Worm (Caenorhabditis elegans) whole organism, late embryonic: ENCODE measurements around the gene hyl-2.

ENCODE experiments used
- C08G9.2 ChIP-seq: sonication (generic microtip); optimal IDR thresholded peaks from 2 replicates; lab custom pipeline; 2016; ENCODE audit warnings: mild to moderate bottlenecking, missing genetic modification characterization, moderate library complexity, missing compliant biosample characterization
- C38D4.7 ChIP-seq: fragments of 200-800 bp; sonication (Bioruptor generic); optimal IDR thresholded peaks from 2 replicates; lab custom pipeline; 2018; ENCODE audit warnings: mild to moderate bottlenecking, missing genetic modification characterization, moderate library complexity, missing compliant biosample characterization
- Y22D7AL.16 ChIP-seq: sonication (generic microtip); optimal IDR thresholded peaks from 2 replicates; lab custom pipeline; 2016; ENCODE audit warnings: missing genetic modification characterization, missing compliant biosample characterization
- ceh-18 ChIP-seq: sonication (generic microtip); optimal IDR thresholded peaks from 2 replicates; lab custom pipeline; 2016; ENCODE audit warnings: missing genetic modification characterization, missing compliant biosample characterization
- ceh-19 ChIP-seq: fragments of 200-800 bp; sonication (Bioruptor generic); optimal IDR thresholded peaks from 2 replicates; lab custom pipeline; 2018; ENCODE audit warnings: mild to moderate bottlenecking, missing genetic modification characterization, missing compliant biosample characterization
- ceh-2 ChIP-seq: sonication (generic microtip); optimal IDR thresholded peaks from 2 replicates; lab custom pipeline; 2016; ENCODE audit warnings: missing genotype, missing genetic modification characterization, missing compliant biosample characterization
- ceh-30 ChIP-seq: fragments of 150-350 bp; optimal IDR thresholded peaks from 2 replicates; lab custom pipeline; 2014; ENCODE audit warnings: missing biosample characterization, missing genetic modification characterization
- ceh-31 ChIP-seq: sonication (generic microtip); optimal IDR thresholded peaks from 2 replicates; lab custom pipeline; 2016; ENCODE audit warnings: missing genetic modification characterization, missing compliant biosample characterization
- ceh-34 ChIP-seq: sonication (generic microtip); optimal IDR thresholded peaks from 2 replicates; lab custom pipeline; 2016; ENCODE audit warnings: mild to moderate bottlenecking, missing genetic modification characterization, missing compliant biosample characterization
- ceh-6 ChIP-seq: fragments of 200-800 bp; sonication (Bioruptor generic); optimal IDR thresholded peaks from 2 replicates; lab custom pipeline; 2018; ENCODE audit warnings: mild to moderate bottlenecking, missing genetic modification characterization, missing compliant biosample characterization
- ceh-9 ChIP-seq: sonication (generic microtip); optimal IDR thresholded peaks from 2 replicates; lab custom pipeline; 2016; ENCODE audit warnings: mild to moderate bottlenecking, missing genetic modification characterization, inconsistent platforms, missing compliant biosample characterization
- dmd-4 ChIP-seq: sonication (generic microtip); optimal IDR thresholded peaks from 2 replicates; lab custom pipeline; 2016; ENCODE audit warnings: borderline replicate concordance, missing genetic modification characterization, missing compliant biosample characterization
- dve-1 ChIP-seq: sonication (generic microtip); optimal IDR thresholded peaks from 2 replicates; lab custom pipeline; 2017; ENCODE audit warnings: antibody characterized with exemption, mild to moderate bottlenecking, missing genetic modification characterization, missing compliant biosample characterization
- elt-2 ChIP-seq: sonication (generic microtip); optimal IDR thresholded peaks from 2 replicates; lab custom pipeline; 2016; ENCODE audit warnings: missing genetic modification reagents, missing genetic modification characterization, missing compliant biosample characterization
- gmeb-2 ChIP-seq: sonication (generic microtip); optimal IDR thresholded peaks from 2 replicates; lab custom pipeline; 2016; ENCODE audit warnings: missing genetic modification characterization, inconsistent platforms, missing compliant biosample characterization
- hlh-15 ChIP-seq: sonication (generic microtip); optimal IDR thresholded peaks from 2 replicates; lab custom pipeline; 2016; ENCODE audit warnings: missing genetic modification characterization, missing compliant biosample characterization
- hlh-8 ChIP-seq: sonication (generic microtip); optimal IDR thresholded peaks from 2 replicates; lab custom pipeline; 2016; ENCODE audit warnings: missing genotype, missing genetic modification characterization, missing compliant biosample characterization
- lim-6 ChIP-seq: sonication (generic microtip); optimal IDR thresholded peaks from 2 replicates; lab custom pipeline; 2016; ENCODE audit warnings: missing genetic modification characterization, missing compliant biosample characterization
- nfya-1 ChIP-seq: sonication (generic microtip); optimal IDR thresholded peaks from 2 replicates; lab custom pipeline; 2017; ENCODE audit warnings: missing genetic modification characterization, mild to moderate bottlenecking, missing compliant biosample characterization, antibody characterized with exemption, moderate library complexity
- nhr-11 ChIP-seq: fragments of 150-350 bp; optimal IDR thresholded peaks from 2 replicates; lab custom pipeline; 2014; ENCODE audit warnings: missing biosample characterization, missing genetic modification characterization
- npax-4 ChIP-seq: sonication (generic microtip); optimal IDR thresholded peaks from 2 replicates; lab custom pipeline; 2016; ENCODE audit warnings: missing genetic modification characterization, missing compliant biosample characterization
- pag-3 ChIP-seq: sonication (generic microtip); optimal IDR thresholded peaks from 2 replicates; lab custom pipeline; 2016; ENCODE audit warnings: missing compliant biosample characterization, missing genetic modification characterization, borderline replicate concordance
- pax-1 ChIP-seq: fragments of 150-350 bp; optimal IDR thresholded peaks from 2 replicates; lab custom pipeline; 2014; ENCODE audit warnings: missing biosample characterization, missing genetic modification characterization
- pha-2 ChIP-seq: sonication (generic microtip); optimal IDR thresholded peaks from 2 replicates; lab custom pipeline; 2017; ENCODE audit warnings: mild to moderate bottlenecking, missing genetic modification characterization, missing compliant biosample characterization
- pros-1 ChIP-seq: fragments of 150-350 bp; optimal IDR thresholded peaks from 2 replicates; lab custom pipeline; 2014; ENCODE audit warnings: missing biosample characterization, missing genetic modification reagents, missing genetic modification characterization
- ref-2 ChIP-seq: sonication (generic microtip); optimal IDR thresholded peaks from 2 replicates; lab custom pipeline; 2016; ENCODE audit warnings: missing genetic modification characterization, missing compliant biosample characterization
- rnt-1 ChIP-seq: sonication (generic microtip); optimal IDR thresholded peaks from 2 replicates; lab custom pipeline; 2016; ENCODE audit warnings: missing genetic modification characterization, missing compliant biosample characterization
- sdc-2 ChIP-seq: sonication (generic microtip); optimal IDR thresholded peaks from 2 replicates; lab custom pipeline; 2016; ENCODE audit warnings: missing genotype, missing genetic modification characterization, missing compliant biosample characterization
- sox-2 ChIP-seq: fragments of 200-800 bp; sonication (Bioruptor generic); IDR thresholded peaks from 2 replicates; pipeline ENCODE4 v1.3.6; 2022; ENCODE audit warnings: missing genetic modification reagents, missing genetic modification characterization, missing compliant biosample characterization
- syd-9 ChIP-seq: sonication (generic microtip); optimal IDR thresholded peaks from 2 replicates; lab custom pipeline; 2016; ENCODE audit warnings: mild to moderate bottlenecking, missing genetic modification characterization, moderate library complexity, missing compliant biosample characterization
- tbx-2 ChIP-seq: sonication (generic microtip); optimal IDR thresholded peaks from 2 replicates; lab custom pipeline; 2016; ENCODE audit warnings: missing genetic modification characterization, missing compliant biosample characterization
- tbx-7 ChIP-seq: sonication (generic microtip); optimal IDR thresholded peaks from 2 replicates; lab custom pipeline; 2016; ENCODE audit warnings: missing genotype, missing genetic modification characterization, missing compliant biosample characterization
- unc-42 ChIP-seq: sonication (generic microtip); optimal IDR thresholded peaks from 2 replicates; lab custom pipeline; 2016; ENCODE audit warnings: missing genotype, missing genetic modification characterization, missing compliant biosample characterization
- unc-55 ChIP-seq: sonication (generic microtip); optimal IDR thresholded peaks from 2 replicates; lab custom pipeline; 2017; ENCODE audit warnings: missing biosample characterization, missing genetic modification reagents, missing genetic modification characterization
- unc-86 ChIP-seq: sonication (generic microtip); optimal IDR thresholded peaks from 2 replicates; lab custom pipeline; 2016; ENCODE audit warnings: missing genetic modification characterization, missing compliant biosample characterization
- zip-5 ChIP-seq: sonication (generic microtip); optimal IDR thresholded peaks from 2 replicates; lab custom pipeline; 2016; ENCODE audit warnings: missing genetic modification characterization, missing compliant biosample characterization

Gene hyl-2

DNA sequence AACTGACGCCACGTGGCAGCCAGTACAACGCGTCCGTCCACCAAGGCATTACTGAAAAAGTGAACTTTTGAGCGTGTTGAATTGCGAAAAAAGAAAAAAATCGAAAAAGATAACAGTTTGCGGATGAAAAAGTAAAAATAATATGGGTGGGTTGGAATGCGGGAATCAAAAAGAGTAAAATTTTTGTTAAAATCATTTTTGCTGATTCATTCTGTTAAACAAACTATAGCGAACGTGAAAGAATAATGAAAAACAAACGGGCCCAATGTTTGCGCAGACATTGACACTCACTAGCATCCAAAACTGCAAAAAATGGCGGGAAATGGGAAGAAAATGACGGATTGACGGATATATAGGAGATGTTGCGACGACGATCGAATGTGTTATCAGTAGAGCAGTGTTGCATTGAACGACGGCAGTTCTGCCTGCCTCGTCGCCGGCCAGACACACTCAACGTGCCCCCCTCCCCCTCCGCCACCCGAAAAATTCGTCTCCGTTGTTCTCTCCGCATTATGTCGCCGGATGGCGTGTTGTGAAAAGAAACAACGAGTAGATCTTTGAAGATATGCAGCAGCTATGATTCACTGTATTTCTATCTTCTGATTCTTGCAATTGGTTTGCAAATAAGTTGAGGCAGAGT is at the start of gene hyl-2:
TSS of gene hyl-2 (minus strand) at position 51 of the 640 bp plus-strand sequence.
- TF ChIP-seq nfya-1 (peak; percentile 18), C08G9.2 (no peak), sdc-2 (tag; lab: Kevin White, UChicago) (no peak), ceh-31 (tag; lab: Kevin White, UChicago) (peak; percentile 35), unc-42 (peak; percentile 33), unc-55 (GFP tag; lab: Kevin White, UChicago) (no peak), ceh-34 (tag; lab: Kevin White, UChicago) (no peak), sox-2 (GFP tag; lab: Robert Waterston, UW) (no peak), pax-1 (no peak), nhr-11 (tag; lab: Kevin White, UChicago) (no peak), ceh-30 (tag; lab: Kevin White, UChicago) (no peak), ceh-6 (no peak), tbx-2 (tag; lab: Kevin White, UChicago) (no peak), pha-2 (tag; lab: Kevin White, UChicago) (no peak), tbx-7 (no peak), ceh-18 (peak; percentile 14), syd-9 (no peak), ceh-19 (GFP tag; lab: Kevin White, UChicago) (no peak), unc-86 (tag; lab: Kevin White, UChicago) (no peak), gmeb-2 (tag; lab: Kevin White, UChicago) (no peak), rnt-1 (tag; lab: Kevin White, UChicago) (no peak), C38D4.7 (GFP tag; lab: Kevin White, UChicago) (no peak), hlh-8 (no peak)

DNA sequence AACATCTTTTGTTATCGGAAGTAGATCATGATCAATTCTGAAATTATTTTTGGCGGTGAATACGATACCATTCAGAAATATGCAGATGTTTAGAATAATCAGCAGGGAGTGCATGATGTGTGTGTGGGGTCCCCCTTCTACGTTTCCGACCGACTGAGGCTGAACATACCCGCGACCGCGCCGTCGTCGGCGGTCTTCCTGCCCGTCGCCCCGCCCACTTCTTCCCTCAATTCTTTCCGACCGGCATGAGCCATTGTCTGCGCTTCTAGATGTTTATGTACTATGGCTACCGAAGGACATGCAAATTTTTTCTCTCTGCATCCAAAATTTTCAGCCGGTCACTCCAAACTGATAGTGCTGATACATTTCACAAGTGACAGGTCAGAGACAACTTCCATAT is 44.8 kb upstream of the hyl-2 start:
- TF ChIP-seq ceh-31 (tag; lab: Kevin White, UChicago) (peak; percentile 19), ceh-30 (tag; lab: Kevin White, UChicago) (no peak)

- TF ChIP-seq unc-55 (GFP tag; lab: Kevin White, UChicago): peak; percentile 18
- no peak for TF ChIP-seq ceh-6
- TF ChIP-seq hlh-15 (tag; lab: Kevin White, UChicago): no peak
- TF ChIP-seq pha-2 (tag; lab: Kevin White, UChicago): no peak
- TF ChIP-seq ceh-2 (tag; lab: Kevin White, UChicago): no peak
- no peak for TF ChIP-seq lim-6 (tag; lab: Kevin White, UChicago)
- TF ChIP-seq pag-3 (tag; lab: Kevin White, UChicago): no peak
Measured at ce11 chrX:4742285-4742684, 43.0 kb upstream of the hyl-2 start.

DNA sequence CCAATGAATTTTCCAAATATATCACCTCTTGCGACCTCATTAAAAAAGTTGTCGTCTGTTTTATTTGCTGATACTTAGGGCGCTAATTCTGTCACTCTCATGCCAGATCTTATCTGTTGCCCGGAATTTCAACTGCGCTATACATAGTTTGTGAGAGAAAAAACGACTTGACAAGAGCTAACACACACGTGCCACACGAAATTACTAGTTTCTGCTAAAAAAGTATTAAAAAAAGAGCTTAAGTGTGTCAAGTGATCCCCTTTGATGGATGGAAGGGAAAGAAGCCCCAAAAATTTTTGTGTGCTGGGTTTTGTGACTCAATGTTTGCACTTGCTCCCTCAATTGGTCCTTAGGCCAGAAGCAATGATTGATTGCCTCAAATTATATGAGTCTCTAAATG is 41.4 kb upstream of the hyl-2 start:
- no peak for TF ChIP-seq zip-5 (tag; lab: Kevin White, UChicago)
- no peak for TF ChIP-seq npax-4 (tag; lab: Kevin White, UChicago)

- TF ChIP-seq elt-2 (tag; lab: Kevin White, UChicago) (peak; percentile 94), ceh-34 (tag; lab: Kevin White, UChicago) (no peak)
- TF ChIP-seq, all 69 proteins: peak for 1
Measured at ce11 chrX:4732752-4733151, 33.5 kb upstream of the hyl-2 start, which contains the start of gene aman-1. Gene aman-1 (plus strand): TSS chrX:4733095.

DNA sequence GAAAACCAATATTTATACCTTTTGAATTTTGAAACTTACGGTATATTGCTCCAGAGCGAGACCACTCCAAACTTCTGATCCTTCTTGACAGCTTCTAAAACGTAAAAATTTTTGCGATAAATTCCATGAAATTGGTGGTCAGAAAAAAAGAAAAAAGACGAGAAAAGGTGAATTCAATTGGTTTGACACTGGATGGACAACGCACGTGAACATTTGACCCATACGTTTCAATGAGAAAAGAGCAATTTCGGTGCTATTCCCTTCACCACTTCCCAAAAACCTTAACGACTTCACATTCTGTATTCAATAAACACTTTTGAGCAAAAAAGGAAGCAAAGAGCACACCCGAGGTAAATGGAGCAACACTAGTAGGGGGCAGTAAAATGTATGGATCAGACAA is 28.1 kb upstream of the hyl-2 start, which contains the start of gene acc-3:
TSS of gene acc-3 (minus strand) at position 101 of the 400 bp plus-strand sequence.
- TF ChIP-seq Y22D7AL.16 (tag; lab: Kevin White, UChicago) (no peak), tbx-7 (no peak), ceh-9 (tag; lab: Kevin White, UChicago) (no peak), dve-1 (no peak), pros-1 (tag; lab: Kevin White, UChicago) (no peak), ref-2 (tag; lab: Kevin White, UChicago) (no peak), dmd-4 (tag; lab: Kevin White, UChicago) (no peak), gmeb-2 (tag; lab: Kevin White, UChicago) (no peak), lim-6 (tag; lab: Kevin White, UChicago) (no peak), ceh-18 (no peak)
